Worm (Caenorhabditis elegans): Measurements from ENCODE around the gene C05E4.15.
A peak's percentile ranks its signal among the peaks of the same experiment; 100 is the strongest.

The C05E4.15 gene

ce11 chrV:723895-724352 lies 37.2 kb downstream of the C05E4.15 start, which contains the start of gene fbxb-72 (continued):
- TF ChIP-seq sdz-38 (tag; optimal IDR thresholded peaks at IDR 0.05) (no peak), T07F8.4 (tag; optimal IDR thresholded peaks at IDR 0.05) (no peak), tbx-9 (tag; optimal IDR thresholded peaks at IDR 0.05; ENCODE audit: borderline replicate concordance) (no peak), T26A5.8 (tag; optimal IDR thresholded peaks at IDR 0.05) (no peak), ceh-79 (tag; optimal IDR thresholded peaks at IDR 0.05) (no peak), ztf-18 (tag; optimal IDR thresholded peaks at IDR 0.05) (no peak), Y53G8AR.9 (GFP tag; conservative IDR thresholded peaks at IDR 0.05) (peak; percentile 94), unc-62 (GFP tag; optimal IDR thresholded peaks at IDR 0.05) (no peak), tbp1 (GFP tag; optimal IDR thresholded peaks at IDR 0.05) (peak; percentile 51), bed-1 (GFP tag; IDR thresholded peaks at IDR 0.05) (no peak), ceh-58 (GFP tag; IDR thresholded peaks at IDR 0.05) (no peak), xnd-1 (tag; optimal IDR thresholded peaks at IDR 0.05) (no peak), C17E4.6 (GFP tag; IDR thresholded peaks at IDR 0.05) (no peak), ceh-91 (GFP tag; IDR thresholded peaks at IDR 0.05) (no peak), F22D6.2 (tag; optimal IDR thresholded peaks at IDR 0.05) (peak; percentile 85), chd-7 (tag; optimal IDR thresholded peaks at IDR 0.05) (peak; percentile 77), B0261.1 (tag; optimal IDR thresholded peaks at IDR 0.05) (no peak), K12H6.12 (tag; optimal IDR thresholded peaks at IDR 0.05) (peak; percentile 53), ztf-22 (GFP tag; optimal IDR thresholded peaks at IDR 0.05) (peak; percentile 65), lin-54 (GFP tag; optimal IDR thresholded peaks at IDR 0.05) (no peak), rec-8 (tag; optimal IDR thresholded peaks at IDR 0.05) (no peak), mxl-1 (tag; optimal IDR thresholded peaks at IDR 0.05) (no peak), F49E8.2 (tag; optimal IDR thresholded peaks at IDR 0.05; ENCODE audit: insufficient read depth) (no peak), let-526 (GFP tag; IDR thresholded peaks at IDR 0.05) (0 out of 2 replicates have a peak, but pooled peaks have one; percentile 11), nhr-179 (tag; optimal IDR thresholded peaks at IDR 0.05) (no peak), zim-3 (tag; optimal IDR thresholded peaks at IDR 0.05) (peak; percentile 46), rcor-1 (GFP tag; IDR thresholded peaks at IDR 0.05) (no peak), him-1 (tag; optimal IDR thresholded peaks at IDR 0.05) (no peak), athp-1 (tag; optimal IDR thresholded peaks at IDR 0.05) (peak; percentile 74), dpff-1 (tag; optimal IDR thresholded peaks at IDR 0.05) (no peak), rpc-1 (optimal IDR thresholded peaks at IDR 0.05) (no peak), rpc-1 (tag; optimal IDR thresholded peaks at IDR 0.05) (no peak), nhr-90 (tag; optimal IDR thresholded peaks at IDR 0.05) (peak; percentile 11), lin-35 (GFP tag; optimal IDR thresholded peaks at IDR 0.05) (peak in 1 of 3 experiments; percentile 77), nhr-80 (tag; optimal IDR thresholded peaks at IDR 0.05) (peak; percentile 39), F23B12.7 (tag; optimal IDR thresholded peaks at IDR 0.05; ENCODE audit: insufficient read depth) (peak; percentile 88), nhr-27 (tag; optimal IDR thresholded peaks at IDR 0.05) (peak; percentile 5), Y53F4B.3 (GFP tag; IDR thresholded peaks at IDR 0.05) (no peak), snpc-1.1 (tag; optimal IDR thresholded peaks at IDR 0.05; ENCODE audit: insufficient read depth) (no peak), snpc-1.3 (tag; optimal IDR thresholded peaks at IDR 0.05; ENCODE audit: insufficient read depth) (peak; percentile 64), nhr-120 (GFP tag; IDR thresholded peaks at IDR 0.05) (0 out of 2 replicates have a peak, but pooled peaks have one; percentile 59), lag-1 (GFP tag; IDR thresholded peaks at IDR 0.05) (no peak), repo-1 (tag; optimal IDR thresholded peaks at IDR 0.05) (peak; percentile 90), snpc-3.4 (tag; optimal IDR thresholded peaks at IDR 0.05) (no peak), hlh-26 (GFP tag; conservative IDR thresholded peaks at IDR 0.05) (no peak), lsl-1 (GFP tag; optimal IDR thresholded peaks at IDR 0.05) (no peak), pha-4 (tag; optimal IDR thresholded peaks at IDR 0.05) (peak; percentile 94), aptf-2 (GFP tag; conservative IDR thresholded peaks at IDR 0.05) (no peak), efl-1 (GFP tag; optimal IDR thresholded peaks at IDR 0.05) (no peak)

Measured in whole organism, young adult.